Fruit fly (Drosophila melanogaster): Measurements from ENCODE around the gene grnd.

grnd gene

dm6 chr2L:18456932-18457583 lies 28.2 kb upstream of the grnd start (continued):
- TF ChIP-seq Eip78C (GFP tag) (peak; percentile 57), CG32006 (GFP tag; optimal IDR thresholded peaks at IDR 0.05) (peak; percentile 6), Blimp-1 (GFP tag; optimal IDR thresholded peaks at IDR 0.05) (no peak), CG6808 (GFP tag; optimal IDR thresholded peaks at IDR 0.05) (peak; percentile 74), CG6163 (GFP tag; IDR thresholded peaks at IDR 0.05) (peak; percentile 71), CG3032 (tag; optimal IDR thresholded peaks at IDR 0.05) (peak; percentile 35), Lpt (GFP tag; optimal IDR thresholded peaks at IDR 0.05) (peak; percentile 36), Ets21C (GFP tag; optimal IDR thresholded peaks at IDR 0.05) (no peak), CG9139 (GFP tag; optimal IDR thresholded peaks at IDR 0.05) (peak; percentile 61), CG10631 (GFP tag; optimal IDR thresholded peaks at IDR 0.05) (no peak), Hr4 (GFP tag; optimal IDR thresholded peaks at IDR 0.05) (no peak), CG15336 (GFP tag; IDR thresholded peaks at IDR 0.05) (peak; percentile 27; the same call in 1 of the 2 replicates), fd59A (GFP tag; optimal IDR thresholded peaks at IDR 0.05) (no peak), Sox15 (GFP tag; optimal IDR thresholded peaks at IDR 0.05) (no peak), CG11902 (GFP tag; optimal IDR thresholded peaks at IDR 0.05) (no peak), CG11294 (GFP tag; IDR thresholded peaks at IDR 0.05) (no peak), cyc (GFP tag; optimal IDR thresholded peaks at IDR 0.05) (no peak), dac (GFP tag; optimal IDR thresholded peaks at IDR 0.05) (no peak), vri (GFP tag; optimal IDR thresholded peaks at IDR 0.05) (no peak), CG16779 (tag; optimal IDR thresholded peaks at IDR 0.05) (peak; percentile 40), Hr38 (GFP tag; optimal IDR thresholded peaks at IDR 0.05) (no peak), ss (GFP tag; optimal IDR thresholded peaks at IDR 0.05) (peak; percentile 60 to 86)

- TF ChIP-seq Smox (GFP tag; optimal IDR thresholded peaks at IDR 0.05) (no peak), vri (GFP tag; optimal IDR thresholded peaks at IDR 0.05) (no peak), ss (GFP tag; optimal IDR thresholded peaks at IDR 0.05) (peak; percentile 53 to 59), CG15336 (GFP tag; IDR thresholded peaks at IDR 0.05) (no peak), Hr39 (GFP tag; optimal IDR thresholded peaks at IDR 0.05) (no peak), CG34406 (GFP tag; optimal IDR thresholded peaks at IDR 0.05) (no peak), Sox14 (GFP tag; optimal IDR thresholded peaks at IDR 0.05) (no peak), Hr4 (GFP tag; optimal IDR thresholded peaks at IDR 0.05) (no peak), fd85E (GFP tag; optimal IDR thresholded peaks at IDR 0.05) (no peak), Gug (GFP tag; IDR thresholded peaks at IDR 0.05) (no peak), svp (GFP tag) (no peak), Hr38 (GFP tag; optimal IDR thresholded peaks at IDR 0.05) (no peak), fkh (GFP tag; optimal IDR thresholded peaks at IDR 0.05) (no peak), CG10631 (GFP tag; optimal IDR thresholded peaks at IDR 0.05) (no peak), CG8632 (GFP tag; optimal IDR thresholded peaks at IDR 0.05) (no peak), Eip78C (GFP tag) (peak; percentile 67), CG3032 (tag; optimal IDR thresholded peaks at IDR 0.05) (no peak), Ets21C (GFP tag; optimal IDR thresholded peaks at IDR 0.05) (no peak), Eip93F (GFP tag; optimal IDR thresholded peaks at IDR 0.05) (no peak), Lpt (GFP tag; optimal IDR thresholded peaks at IDR 0.05) (peak; percentile 6), CG11762 (GFP tag; optimal IDR thresholded peaks at IDR 0.05; ENCODE audit: insufficient read depth) (no peak), CG6163 (GFP tag; IDR thresholded peaks at IDR 0.05) (peak; percentile 37; the same call in 1 of the 3 replicates), CG6808 (GFP tag; optimal IDR thresholded peaks at IDR 0.05) (peak; percentile 36), net (GFP tag; optimal IDR thresholded peaks at IDR 0.05) (no peak), CG31627 (GFP tag; optimal IDR thresholded peaks at IDR 0.05) (no peak), salr (GFP tag; optimal IDR thresholded peaks at IDR 0.05) (no peak), topi (GFP tag; optimal IDR thresholded peaks at IDR 0.05) (no peak), CG9139 (GFP tag; optimal IDR thresholded peaks at IDR 0.05) (peak; percentile 44), esn (GFP tag; optimal IDR thresholded peaks at IDR 0.05) (no peak), CG7368 (GFP tag; optimal IDR thresholded peaks at IDR 0.05) (no peak), dac (GFP tag; optimal IDR thresholded peaks at IDR 0.05) (no peak), CG6276 (GFP tag; optimal IDR thresholded peaks at IDR 0.05) (no peak), CG6854 (GFP tag; optimal IDR thresholded peaks at IDR 0.05) (no peak), CG8119 (GFP tag; IDR thresholded peaks at IDR 0.05) (no peak), CG1621 (tag; optimal IDR thresholded peaks at IDR 0.05) (peak; percentile 49), spab (GFP tag; optimal IDR thresholded peaks at IDR 0.05) (no peak), dsx (GFP tag; optimal IDR thresholded peaks at IDR 0.05; ENCODE audit: poor library complexity, severe bottlenecking) (peak; percentile 22), achi (GFP tag; optimal IDR thresholded peaks at IDR 0.05) (no peak), pdm3 (GFP tag; optimal IDR thresholded peaks at IDR 0.05) (no peak), CG8319 (GFP tag; optimal IDR thresholded peaks at IDR 0.05) (no peak)
Observed at dm6 chr2L:18458527-18458926, 26.7 kb upstream of the grnd start.

Data from whole organism, prepupa.